Worm (Caenorhabditis elegans) whole organism, young adult: ENCODE data around the gene spp-10.
A peak's percentile ranks its signal among the peaks of the same experiment; 100 is the strongest.

Experiments
- B0261.1 ChIP-seq: sonication (generic microtip); optimal IDR thresholded peaks from 2 replicates; lab custom pipeline; 2016; ENCODE audit warnings: mild to moderate bottlenecking, missing genetic modification characterization, moderate library complexity, missing compliant biosample characterization
- B0336.3 ChIP-seq: fragments of 200-800 bp; sonication (Bioruptor generic); IDR thresholded peaks from 2 replicates; pipeline ENCODE4 v1.3.6; 2022; ENCODE audit warnings: missing genetic modification characterization, missing compliant biosample characterization
- D2030.7 ChIP-seq: fragments of 200-800 bp; sonication (Bioruptor generic); IDR thresholded peaks from 2 replicates; pipeline ENCODE4 v1.3.6; 2022; ENCODE audit warnings: missing genetic modification reagents, missing genetic modification characterization, missing compliant biosample characterization
- F23B12.7 ChIP-seq: sonication (generic microtip); optimal IDR thresholded peaks from 2 replicates; lab custom pipeline; 2017; ENCODE audit warnings: missing genetic modification characterization, mild to moderate bottlenecking, missing compliant biosample characterization, antibody characterized with exemption, moderate library complexity; ENCODE audit not compliant: insufficient read depth
- F33H1.4 ChIP-seq: fragments of 200-800 bp; sonication (Bioruptor generic); IDR thresholded peaks from 2 replicates; pipeline ENCODE4 v1.3.6; 2022; ENCODE audit warnings: missing genetic modification reagents, missing genetic modification characterization, missing compliant biosample characterization
- F37B4.10 ChIP-seq: fragments of 200-800 bp; sonication (Bioruptor generic); IDR thresholded peaks from 2 replicates; pipeline ENCODE4 v1.3.6; 2022; ENCODE audit warnings: missing genetic modification characterization, missing compliant biosample characterization
- F39B2.1 ChIP-seq: fragments of 200-800 bp; sonication (Bioruptor generic); IDR thresholded peaks from 2 replicates; pipeline ENCODE4 v1.3.6; 2022; ENCODE audit warnings: missing genetic modification reagents, missing genetic modification characterization, missing compliant biosample characterization
- F49E8.2 ChIP-seq: sonication (generic microtip); optimal IDR thresholded peaks from 3 replicates; lab custom pipeline; 2017; ENCODE audit warnings: missing genetic modification characterization, mild to moderate bottlenecking, missing compliant biosample characterization, antibody characterized with exemption, moderate library complexity; ENCODE audit not compliant: insufficient read depth
- F55B11.4 ChIP-seq: sonication (generic microtip); optimal IDR thresholded peaks from 2 replicates; lab custom pipeline; 2016; ENCODE audit warnings: missing compliant biosample characterization, missing genetic modification characterization, borderline replicate concordance; ENCODE audit not compliant: insufficient read depth
- ama-1 ChIP-seq, 3 experiments: fragments of 150-350 bp in 1 of 3; sonication (generic microtip) in 2 of 3; optimal IDR thresholded peaks; 2 replicates each; lab custom pipeline; 2014 to 2018; ENCODE audit warnings: missing biosample characterization in 2 of 3, missing genetic modification characterization in 2 of 3, missing genetic modification reagents in 2 of 3
- aptf-2 ChIP-seq: fragments of 200-800 bp; sonication (Bioruptor generic); conservative IDR thresholded peaks from 2 replicates; pipeline ENCODE4 v1.3.6; 2022; ENCODE audit warnings: missing genetic modification reagents, missing genetic modification characterization, missing compliant biosample characterization
- atf-7 ChIP-seq: sonication (generic microtip); optimal IDR thresholded peaks from 2 replicates; lab custom pipeline; 2017; ENCODE audit warnings: mild to moderate bottlenecking, missing genetic modification characterization, missing compliant biosample characterization
- athp-1 ChIP-seq: sonication (generic microtip); optimal IDR thresholded peaks from 2 replicates; lab custom pipeline; 2017; ENCODE audit warnings: mild to moderate bottlenecking, missing genetic modification characterization, missing compliant biosample characterization
- bed-1 ChIP-seq: fragments of 200-800 bp; sonication (Bioruptor generic); IDR thresholded peaks from 2 replicates; pipeline ENCODE4 v1.3.6; 2022; ENCODE audit warnings: missing genetic modification reagents, missing genetic modification characterization, missing compliant biosample characterization
- cebp-1 ChIP-seq, 2 experiments: fragments of 200-800 bp in 1 of 2; sonication (Bioruptor generic) in 1 of 2; sonication (generic microtip) in 1 of 2; IDR thresholded peaks in 1 of 2; optimal IDR thresholded peaks in 1 of 2; 2 replicates each; pipeline versions ENCODE4 v1.3.6 to Lab custom; 2017 to 2022; ENCODE audit warnings: missing compliant biosample characterization in 2 of 2, missing genetic modification characterization in 2 of 2, mild to moderate bottlenecking in 1 of 2, missing genetic modification reagents in 1 of 2, moderate library complexity in 1 of 2
- ceh-91 ChIP-seq: fragments of 200-800 bp; sonication (Bioruptor generic); IDR thresholded peaks from 2 replicates; pipeline ENCODE4 v1.3.6; 2022; ENCODE audit warnings: missing genetic modification reagents, missing genetic modification characterization, missing compliant biosample characterization
- die-1 ChIP-seq: sonication (generic microtip); optimal IDR thresholded peaks from 2 replicates; lab custom pipeline; 2016; ENCODE audit warnings: missing genotype, mild to moderate bottlenecking, missing genetic modification characterization, missing compliant biosample characterization
- dox-1 ChIP-seq: fragments of 200-800 bp; sonication (Bioruptor generic); IDR thresholded peaks from 2 replicates; pipeline ENCODE4 v1.3.6; 2022; ENCODE audit warnings: missing genetic modification reagents, missing genetic modification characterization, missing compliant biosample characterization
- efl-1 ChIP-seq: fragments of 150-350 bp; optimal IDR thresholded peaks from 2 replicates; lab custom pipeline; 2014; ENCODE audit warnings: missing biosample characterization, missing genetic modification reagents, missing genetic modification characterization
- egrh-3 ChIP-seq: fragments of 200-800 bp; sonication (Bioruptor generic); IDR thresholded peaks from 2 replicates; pipeline ENCODE4 v1.3.6; 2022; ENCODE audit warnings: missing genetic modification reagents, missing genetic modification characterization, missing compliant biosample characterization
- ets-4 ChIP-seq: fragments of 200-800 bp; sonication (Bioruptor generic); optimal IDR thresholded peaks from 2 replicates; lab custom pipeline; 2018; ENCODE audit warnings: mild to moderate bottlenecking, missing genetic modification characterization, missing compliant biosample characterization
- him-1 ChIP-seq: sonication (generic microtip); optimal IDR thresholded peaks from 2 replicates; lab custom pipeline; 2016; ENCODE audit warnings: missing genotype, missing genetic modification reagents, missing genetic modification characterization, missing compliant biosample characterization
- hlh-12 ChIP-seq: sonication (generic microtip); optimal IDR thresholded peaks from 2 replicates; lab custom pipeline; 2016; ENCODE audit warnings: missing genetic modification characterization, missing compliant biosample characterization
- lin-26 ChIP-seq: fragments of 200-800 bp; sonication (Bioruptor generic); IDR thresholded peaks from 2 replicates; pipeline ENCODE4 v1.3.6; 2022; ENCODE audit warnings: missing genetic modification reagents, missing genetic modification characterization, missing compliant biosample characterization
- lin-35 ChIP-seq, 3 experiments: fragments of 150-350 bp in 2 of 3; sonication (generic microtip) in 1 of 3; optimal IDR thresholded peaks; 2 replicates each; lab custom pipeline; 2014 to 2018; ENCODE audit warnings: missing biosample characterization in 3 of 3, missing genetic modification characterization in 3 of 3, missing genetic modification reagents in 3 of 3
- lin-54 ChIP-seq: fragments of 200-800 bp; sonication (Bioruptor generic); optimal IDR thresholded peaks from 2 replicates; lab custom pipeline; 2018; ENCODE audit warnings: mild to moderate bottlenecking, missing genetic modification characterization, missing compliant biosample characterization
- lsl-1 ChIP-seq: fragments of 200-800 bp; sonication (Bioruptor generic); optimal IDR thresholded peaks from 2 replicates; lab custom pipeline; 2018; ENCODE audit warnings: mild to moderate bottlenecking, missing genetic modification characterization, moderate library complexity, missing compliant biosample characterization
- lsy-27 ChIP-seq: sonication (generic microtip); optimal IDR thresholded peaks from 2 replicates; lab custom pipeline; 2017; ENCODE audit warnings: missing genetic modification characterization, mild to moderate bottlenecking, missing compliant biosample characterization, antibody characterized with exemption, missing genotype, borderline replicate concordance; ENCODE audit not compliant: insufficient read depth
- madf-6 ChIP-seq: fragments of 200-800 bp; sonication (Bioruptor generic); IDR thresholded peaks from 2 replicates; pipeline ENCODE4 v1.3.6; 2022; ENCODE audit warnings: missing genetic modification reagents, missing genetic modification characterization, missing compliant biosample characterization
- mxl-1 ChIP-seq: sonication (generic microtip); optimal IDR thresholded peaks from 2 replicates; lab custom pipeline; 2016; ENCODE audit warnings: missing genetic modification characterization, missing compliant biosample characterization
- nhr-179 ChIP-seq: sonication (generic microtip); optimal IDR thresholded peaks from 2 replicates; lab custom pipeline; 2016; ENCODE audit warnings: mild to moderate bottlenecking, missing genetic modification characterization, missing compliant biosample characterization
- pbrm-1 ChIP-seq: fragments of 200-800 bp; sonication (Bioruptor generic); IDR thresholded peaks from 2 replicates; pipeline ENCODE4 v1.3.6; 2022; ENCODE audit warnings: missing genetic modification reagents, missing genetic modification characterization, missing compliant biosample characterization
- rcor-1 ChIP-seq: fragments of 200-800 bp; sonication (Bioruptor generic); IDR thresholded peaks from 2 replicates; pipeline ENCODE4 v1.3.6; 2022; ENCODE audit warnings: missing genetic modification reagents, missing genetic modification characterization, missing compliant biosample characterization
- snpc-3.4 ChIP-seq: sonication (generic microtip); optimal IDR thresholded peaks from 2 replicates; lab custom pipeline; 2017; ENCODE audit warnings: missing genetic modification characterization, mild to moderate bottlenecking, missing compliant biosample characterization, antibody characterized with exemption, moderate library complexity, missing genotype, missing genetic modification reagents
- somi-1 ChIP-seq: fragments of 200-800 bp; sonication (Bioruptor generic); optimal IDR thresholded peaks from 2 replicates; lab custom pipeline; 2018; ENCODE audit warnings: mild to moderate bottlenecking, missing genetic modification characterization, missing compliant biosample characterization
- tlf-1 ChIP-seq: fragments of 200-800 bp; sonication (Bioruptor generic); optimal IDR thresholded peaks from 2 replicates; lab custom pipeline; 2018; ENCODE audit warnings: mild to moderate bottlenecking, missing genetic modification characterization, missing compliant biosample characterization
- unc-130 ChIP-seq: sonication (generic microtip); optimal IDR thresholded peaks from 2 replicates; lab custom pipeline; 2016; ENCODE audit warnings: missing genetic modification reagents, missing genetic modification characterization, missing compliant biosample characterization
- zim-3 ChIP-seq: sonication (generic microtip); optimal IDR thresholded peaks from 2 replicates; lab custom pipeline; 2017; ENCODE audit warnings: mild to moderate bottlenecking, missing genetic modification characterization, moderate library complexity, missing compliant biosample characterization
- ztf-18 ChIP-seq: sonication (generic microtip); optimal IDR thresholded peaks from 2 replicates; lab custom pipeline; 2016; ENCODE audit warnings: missing genotype, mild to moderate bottlenecking, missing genetic modification characterization, missing compliant biosample characterization
- ztf-26 ChIP-seq: sonication (generic microtip); optimal IDR thresholded peaks from 2 replicates; lab custom pipeline; 2017; ENCODE audit warnings: missing genetic modification characterization, missing compliant biosample characterization

Gene spp-10

DNA sequence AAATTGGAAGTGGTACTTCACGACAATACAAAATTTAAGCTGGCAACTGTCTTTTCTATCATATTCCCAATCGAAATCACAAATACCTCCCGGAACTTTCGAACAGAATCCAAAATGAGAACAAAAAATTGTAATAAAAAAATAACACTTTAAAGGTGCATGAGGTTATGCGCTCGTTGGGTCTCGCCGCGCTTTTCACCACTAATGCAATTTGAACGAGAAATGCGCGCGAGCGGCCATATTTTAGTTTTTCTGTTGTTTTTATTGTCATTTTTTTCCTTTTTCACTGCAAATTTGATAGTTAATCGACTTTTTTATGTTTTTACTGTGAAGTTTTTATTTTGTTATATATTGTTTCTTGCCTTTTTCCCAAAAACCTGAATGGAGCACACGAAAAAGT lies 34.1 kb downstream of the spp-10 start, which contains the start of gene mes-6 (continued):
- TF ChIP-seq lin-26 (GFP tag; lab: Robert Waterston, UW) = no peak
- TF ChIP-seq unc-130 (GFP tag; lab: Kevin White, UChicago) = peak; percentile 38
- no peak for TF ChIP-seq ama-1 (optimal IDR thresholded peaks at IDR 0.05; lab: Kevin White, UChicago)
- TF ChIP-seq ama-1 (GFP tag; optimal IDR thresholded peaks at IDR 0.05; lab: Kevin White, UChicago) = no peak
- TF ChIP-seq atf-7 (tag; lab: Kevin White, UChicago) = no peak
- peak; percentile 72 for TF ChIP-seq F23B12.7
- TF ChIP-seq efl-1 (GFP tag; lab: Kevin White, UChicago) = peak; percentile 92
- TF ChIP-seq ztf-26 (tag; lab: Kevin White, UChicago) = no peak
- peak; percentile 72 for TF ChIP-seq lsl-1 (GFP tag; lab: Kevin White, UChicago)
- TF ChIP-seq dox-1 (GFP tag; lab: Robert Waterston, UW) = peak; percentile 51
- peak; percentile 75 for TF ChIP-seq lin-54 (GFP tag; lab: Kevin White, UChicago)
- no peak for TF ChIP-seq F49E8.2
- no peak for TF ChIP-seq egrh-3 (GFP tag; lab: Robert Waterston, UW)
- TF ChIP-seq nhr-179 (tag; lab: Kevin White, UChicago) = no peak
- peak; percentile 85 for TF ChIP-seq ceh-91 (GFP tag; lab: Robert Waterston, UW)

DNA sequence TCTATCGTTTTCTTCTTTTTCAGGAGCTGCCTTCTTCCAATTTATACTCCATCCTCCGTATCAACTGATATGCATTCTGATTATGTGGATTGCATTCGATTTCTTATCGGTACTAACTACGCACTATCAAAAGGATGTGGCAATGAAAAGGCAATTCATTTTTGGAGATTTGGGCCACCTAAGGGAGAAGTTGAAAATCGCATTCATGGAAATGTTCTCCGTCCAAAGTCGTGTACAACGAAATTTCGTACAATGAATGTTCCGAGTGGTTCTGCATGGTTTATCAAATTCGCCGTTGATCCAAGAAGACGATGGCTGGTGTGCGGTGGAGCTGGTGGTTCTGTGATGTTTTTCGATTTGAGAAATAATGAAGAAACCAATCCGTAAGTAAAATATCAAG lies 35.7 kb downstream of the spp-10 start, which contains the start of gene C09G4.4:
C09G4.4 (plus strand) TSS at position 301 of the 400 bp plus-strand sequence.
- TF ChIP-seq lin-26 (GFP tag; lab: Robert Waterston, UW) (0 out of 2 replicates have a peak, but pooled peaks have one; percentile 56), cebp-1 (GFP tag; IDR thresholded peaks at IDR 0.05; lab: Robert Waterston, UW) (no peak), cebp-1 (tag; optimal IDR thresholded peaks at IDR 0.05; lab: Kevin White, UChicago) (no peak), zim-3 (tag; lab: Kevin White, UChicago) (no peak), hlh-12 (tag; lab: Kevin White, UChicago) (no peak), efl-1 (GFP tag; lab: Kevin White, UChicago) (no peak), aptf-2 (GFP tag; lab: Robert Waterston, UW) (no peak), F39B2.1 (GFP tag; lab: Robert Waterston, UW) (no peak), lin-54 (GFP tag; lab: Kevin White, UChicago) (no peak), D2030.7 (GFP tag; lab: Robert Waterston, UW) (no peak), F55B11.4 (no peak), lin-35 (GFP tag; optimal IDR thresholded peaks at IDR 0.05; lab: Kevin White, UChicago) (no peak), rcor-1 (GFP tag; lab: Robert Waterston, UW) (no peak), athp-1 (tag; lab: Kevin White, UChicago) (peak; percentile 9), him-1 (no peak), mxl-1 (tag; lab: Kevin White, UChicago) (no peak), die-1 (no peak), lsy-27 (no peak), pbrm-1 (GFP tag; lab: Robert Waterston, UW) (no peak), bed-1 (GFP tag; lab: Robert Waterston, UW) (no peak), ztf-18 (tag; lab: Kevin White, UChicago) (no peak), F37B4.10 (no peak), somi-1 (no peak), F33H1.4 (GFP tag; lab: Robert Waterston, UW) (0 out of 2 replicates have a peak, but pooled peaks have one; percentile 5), B0336.3 (no peak), tlf-1 (GFP tag; lab: Kevin White, UChicago) (no peak)

DNA sequence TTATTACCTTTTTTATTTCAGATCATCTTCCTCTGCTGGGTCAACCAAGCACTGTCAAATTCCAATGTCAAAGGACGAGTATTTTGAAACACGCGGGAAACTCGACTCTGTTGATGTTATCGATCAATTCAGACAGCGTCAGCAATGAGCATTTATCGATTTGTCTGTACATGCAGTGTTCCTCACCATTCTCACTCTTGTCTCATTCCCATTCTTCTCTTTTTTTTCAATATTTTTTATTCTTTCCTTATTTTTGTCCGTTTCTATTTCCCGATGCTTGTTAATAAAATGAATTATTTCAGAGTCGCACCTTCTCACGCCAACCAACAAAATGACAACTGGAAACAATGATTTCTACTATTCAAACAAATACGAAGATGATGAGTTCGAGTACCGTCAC lies 36.6 kb downstream of the spp-10 start, which contains the start of gene cks-1:
cks-1 (plus strand) TSS at position 301 of the 400 bp plus-strand sequence.
- TF ChIP-seq ets-4 (GFP tag; lab: Kevin White, UChicago) (no peak), snpc-3.4 (peak; percentile 27), B0261.1 (no peak), B0336.3 (0 out of 2 replicates have a peak, but pooled peaks have one; percentile 13), die-1 (peak; percentile 26), madf-6 (GFP tag; lab: Robert Waterston, UW) (no peak)
